Worm (Caenorhabditis elegans) whole organism, L1 larva: Measurements from ENCODE around the gene T19D12.2.

Source experiments
- lir-3 ChIP-seq: sonication (generic microtip); optimal IDR thresholded peaks from 2 replicates; lab custom pipeline; 2016; ENCODE audit warnings: mild to moderate bottlenecking, missing genetic modification characterization, moderate library complexity, missing compliant biosample characterization; ENCODE audit not compliant: poor library complexity
- nhr-12 ChIP-seq: sonication (generic microtip); optimal IDR thresholded peaks from 2 replicates; lab custom pipeline; 2017; ENCODE audit warnings: missing biosample characterization, missing genetic modification characterization
- nhr-71 ChIP-seq: sonication (generic microtip); optimal IDR thresholded peaks from 2 replicates; lab custom pipeline; 2016; ENCODE audit warnings: mild to moderate bottlenecking, missing genetic modification characterization, moderate library complexity, missing compliant biosample characterization
- nhr-77 ChIP-seq: fragments of 150-350 bp; optimal IDR thresholded peaks from 2 replicates; lab custom pipeline; 2014; ENCODE audit warnings: missing biosample characterization, missing genetic modification characterization
- nhr-90 ChIP-seq: sonication (generic microtip); optimal IDR thresholded peaks from 2 replicates; lab custom pipeline; 2016; ENCODE audit warnings: mild to moderate bottlenecking, missing genetic modification characterization, missing compliant biosample characterization; ENCODE audit not compliant: poor library complexity
- pag-3 ChIP-seq: sonication (generic microtip); optimal IDR thresholded peaks from 2 replicates; lab custom pipeline; 2017; ENCODE audit warnings: missing genetic modification characterization, mild to moderate bottlenecking, missing compliant biosample characterization, antibody characterized with exemption, borderline replicate concordance; ENCODE audit not compliant: insufficient read depth
- pax-3 ChIP-seq: fragments of 200-800 bp; sonication (Bioruptor generic); optimal IDR thresholded peaks from 2 replicates; lab custom pipeline; 2018; ENCODE audit warnings: mild to moderate bottlenecking, missing genetic modification characterization, moderate library complexity, missing compliant biosample characterization
- rnt-1 ChIP-seq: sonication (generic microtip); optimal IDR thresholded peaks from 2 replicates; lab custom pipeline; 2016; ENCODE audit warnings: mild to moderate bottlenecking, missing genetic modification characterization, moderate library complexity, missing compliant biosample characterization
- tbx-2 ChIP-seq: sonication (generic microtip); optimal IDR thresholded peaks from 2 replicates; lab custom pipeline; 2016; ENCODE audit warnings: missing genetic modification characterization, missing compliant biosample characterization
- unc-30 ChIP-seq: sonication (generic microtip); optimal IDR thresholded peaks from 2 replicates; lab custom pipeline; 2017; ENCODE audit warnings: missing biosample characterization, missing genetic modification characterization
- zag-1 ChIP-seq: fragments of 150-350 bp; optimal IDR thresholded peaks from 2 replicates; lab custom pipeline; 2014; ENCODE audit warnings: missing biosample characterization, missing genetic modification characterization
- ztf-4 ChIP-seq: fragments of 150-350 bp; optimal IDR thresholded peaks from 2 replicates; lab custom pipeline; 2014; ENCODE audit warnings: missing biosample characterization, missing genetic modification characterization

ce11 chrII:6679724-6680123, 18.6 kb downstream of the T19D12.2 start, which contains the start of gene ift-74:
- TF ChIP-seq nhr-12 (tag; lab: Kevin White, UChicago) (no peak), zag-1 (tag; lab: Kevin White, UChicago) (no peak), tbx-2 (tag; lab: Kevin White, UChicago) (no peak), lir-3 (tag; lab: Kevin White, UChicago) (no peak), unc-30 (tag; lab: Kevin White, UChicago) (no peak), rnt-1 (no peak), pax-3 (tag; lab: Kevin White, UChicago) (no peak), nhr-90 (tag; lab: Kevin White, UChicago) (no peak), nhr-71 (no peak), pag-3 (tag; lab: Kevin White, UChicago) (no peak), ztf-4 (tag; lab: Kevin White, UChicago) (no peak), nhr-77 (tag; lab: Kevin White, UChicago) (no peak)
